Fruit fly (Drosophila melanogaster): Measurements from ENCODE around the gene Nepl20.

The Nepl20 gene

DNA sequence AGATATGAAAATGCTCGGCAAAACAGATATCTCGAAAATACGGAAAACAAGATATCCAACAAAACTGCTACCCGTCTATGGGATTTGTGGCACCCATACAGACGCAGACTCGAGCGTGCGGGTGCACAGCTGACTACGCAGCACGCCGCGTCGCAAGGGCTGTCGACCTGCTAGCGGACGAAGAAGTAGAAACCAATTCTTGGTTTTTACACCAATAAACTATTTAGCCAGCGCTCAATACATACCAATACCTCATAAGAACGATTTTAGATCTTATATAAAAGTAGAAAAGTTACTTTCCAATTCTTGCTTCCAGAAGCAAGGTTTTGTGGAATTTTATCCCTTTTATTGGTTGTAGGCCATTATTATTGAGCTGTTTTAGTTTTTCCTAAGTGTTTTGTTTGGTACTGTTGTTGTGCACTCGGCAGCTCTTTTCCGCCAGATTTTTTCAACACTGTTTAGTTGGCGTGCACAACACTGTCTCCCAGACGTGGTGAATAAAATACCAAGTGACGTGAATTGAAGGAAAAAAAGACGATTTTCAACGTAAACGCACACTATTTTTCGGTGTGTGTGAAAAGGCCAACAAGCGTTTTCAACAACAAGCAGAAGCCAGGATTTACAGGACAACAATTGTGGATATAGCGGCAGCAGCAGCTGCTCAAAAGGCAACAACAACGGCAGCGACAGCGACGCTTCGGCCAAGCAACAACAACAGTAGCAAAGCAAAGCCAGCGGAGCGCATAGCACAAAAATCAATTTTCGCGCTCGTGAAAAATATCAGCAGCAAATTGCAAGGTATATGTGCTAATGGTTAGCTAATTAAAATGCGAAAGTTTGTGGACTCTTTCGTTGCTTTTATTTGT, 8.2 kb downstream of the Nepl20 start:
- peak; percentile 84 for TF ChIP-seq Mnt (GFP tag; optimal IDR thresholded peaks at IDR 0.05)
- no peak for TF ChIP-seq kay (GFP tag; ENCODE audit: borderline replicate concordance)
- TF ChIP-seq CG5204 (GFP tag; optimal IDR thresholded peaks at IDR 0.05): peak; percentile 86
- peak; percentile 67 for TF ChIP-seq pad (GFP tag; optimal IDR thresholded peaks at IDR 0.05)
- peak; percentile 80 for TF ChIP-seq CG33017 (tag; optimal IDR thresholded peaks at IDR 0.05)
- peak; percentile 82 for TF ChIP-seq CG7045 (GFP tag; optimal IDR thresholded peaks at IDR 0.05)
- peak; percentile 54 for TF ChIP-seq ovo (GFP tag; optimal IDR thresholded peaks at IDR 0.05)
- peak; percentile 92 for TF ChIP-seq Hr96 (GFP tag; optimal IDR thresholded peaks at IDR 0.05)
- peak; percentile 89 for TF ChIP-seq Crg-1 (GFP tag; optimal IDR thresholded peaks at IDR 0.05)
- TF ChIP-seq cnc (optimal IDR thresholded peaks at IDR 0.05): no peak
- peak; percentile 82 for TF ChIP-seq bab1 (GFP tag; optimal IDR thresholded peaks at IDR 0.05)
- peak; percentile 89 for TF ChIP-seq toe (GFP tag; optimal IDR thresholded peaks at IDR 0.05)
- TF ChIP-seq CG14711 (tag; optimal IDR thresholded peaks at IDR 0.05): peak; percentile 93
- peak; percentile 65 for TF ChIP-seq CG11617 (GFP tag; optimal IDR thresholded peaks at IDR 0.05)
- peak; percentile 54 for TF ChIP-seq tj (GFP tag; optimal IDR thresholded peaks at IDR 0.05)
- TF ChIP-seq CG7101 (tag; optimal IDR thresholded peaks at IDR 0.05): peak; percentile 85
- peak; percentile 87 for TF ChIP-seq CG12768 (GFP tag; optimal IDR thresholded peaks at IDR 0.05)
- TF ChIP-seq CG1620 (GFP tag; optimal IDR thresholded peaks at IDR 0.05): peak; percentile 92
- TF ChIP-seq Clk (GFP tag; optimal IDR thresholded peaks at IDR 0.05): peak; percentile 70
- TF ChIP-seq cic (GFP tag; optimal IDR thresholded peaks at IDR 0.05): peak; percentile 40

DNA sequence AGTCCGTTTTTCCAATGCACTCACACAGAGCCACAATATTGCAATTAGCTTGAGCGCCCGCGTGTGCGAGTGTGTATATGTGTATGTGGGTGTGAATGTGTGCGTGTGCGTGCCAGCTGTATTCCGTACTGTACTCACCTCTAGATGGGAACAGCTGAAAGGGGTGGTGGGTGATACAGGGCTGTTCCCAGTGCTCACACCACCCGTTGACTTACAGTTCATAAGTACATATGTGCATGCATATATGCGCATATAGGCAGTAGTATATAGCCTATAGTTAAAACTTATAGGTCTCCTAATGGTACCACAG, 8.8 kb downstream of the Nepl20 start:
- TF ChIP-seq Hr96 (GFP tag; optimal IDR thresholded peaks at IDR 0.05): peak; percentile 27
- TF ChIP-seq kay (GFP tag; ENCODE audit: borderline replicate concordance): no peak
- peak; percentile 72 for TF ChIP-seq Mnt (GFP tag; optimal IDR thresholded peaks at IDR 0.05)
- no peak for TF ChIP-seq CG33017 (tag; optimal IDR thresholded peaks at IDR 0.05)
- TF ChIP-seq pad (GFP tag; optimal IDR thresholded peaks at IDR 0.05): peak; percentile 81
- peak; percentile 82 for TF ChIP-seq CG12768 (GFP tag; optimal IDR thresholded peaks at IDR 0.05)
- peak; percentile 79 for TF ChIP-seq cic (GFP tag; optimal IDR thresholded peaks at IDR 0.05)
- no peak for TF ChIP-seq Clk (GFP tag; optimal IDR thresholded peaks at IDR 0.05)
- no peak for TF ChIP-seq cnc (optimal IDR thresholded peaks at IDR 0.05)
- TF ChIP-seq toe (GFP tag; optimal IDR thresholded peaks at IDR 0.05): peak; percentile 39

DNA sequence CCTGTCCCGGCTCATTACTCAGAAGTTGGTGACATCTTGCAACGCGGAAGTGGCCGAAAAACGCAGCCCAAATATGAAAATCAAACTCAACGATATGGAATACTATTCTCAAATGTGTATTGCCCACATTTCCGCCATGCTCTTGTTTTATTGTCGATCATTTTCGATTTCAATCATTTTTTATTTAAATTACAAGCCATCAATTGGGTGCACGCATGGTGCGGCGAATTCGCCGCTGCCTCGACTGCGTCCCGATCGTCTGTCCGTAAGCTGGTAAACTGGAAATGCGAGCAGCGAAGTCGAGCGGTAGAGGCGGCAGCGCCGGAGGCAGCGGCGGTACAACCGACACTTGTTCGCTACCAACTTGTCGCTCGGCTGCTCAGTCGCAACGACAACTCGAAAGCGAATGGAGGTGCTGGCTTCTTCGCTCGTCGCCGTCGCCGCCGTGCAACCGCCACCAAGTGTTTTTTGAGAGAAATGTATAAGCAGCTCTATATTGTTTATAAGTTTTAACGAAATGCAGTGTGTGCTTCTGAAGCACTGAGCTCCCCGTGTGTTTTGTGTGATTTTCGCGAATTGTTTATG, 11.0 kb downstream of the Nepl20 start:
- no peak for TF ChIP-seq bab1 (GFP tag; optimal IDR thresholded peaks at IDR 0.05)
- TF ChIP-seq cnc (optimal IDR thresholded peaks at IDR 0.05): no peak
- no peak for TF ChIP-seq tj (GFP tag; optimal IDR thresholded peaks at IDR 0.05)
- TF ChIP-seq cic (GFP tag; optimal IDR thresholded peaks at IDR 0.05): peak; percentile 10

DNA sequence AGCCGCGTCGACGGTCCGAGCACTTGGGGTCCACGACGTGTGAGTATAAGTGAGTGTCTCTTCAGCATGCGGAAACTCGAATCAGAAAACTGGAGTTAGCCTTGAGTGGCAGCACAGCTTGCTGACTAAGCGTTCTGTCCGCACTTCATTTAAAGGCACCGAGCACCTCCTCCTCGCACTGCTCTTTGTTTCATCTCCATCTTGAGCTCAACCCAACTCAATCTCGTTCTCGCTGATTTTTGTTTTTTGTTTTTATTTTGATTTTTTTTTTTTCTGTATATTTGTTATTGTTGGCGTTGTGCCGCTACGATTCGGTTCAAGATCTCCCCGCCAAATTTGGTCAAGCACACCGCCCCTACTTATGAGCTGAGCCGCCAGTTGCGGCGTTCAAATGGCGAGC, 14.4 kb downstream of the Nepl20 start:
- TF ChIP-seq CG7101 (tag; optimal IDR thresholded peaks at IDR 0.05): no peak
- TF ChIP-seq tj (GFP tag; optimal IDR thresholded peaks at IDR 0.05): peak; percentile 40

DNA sequence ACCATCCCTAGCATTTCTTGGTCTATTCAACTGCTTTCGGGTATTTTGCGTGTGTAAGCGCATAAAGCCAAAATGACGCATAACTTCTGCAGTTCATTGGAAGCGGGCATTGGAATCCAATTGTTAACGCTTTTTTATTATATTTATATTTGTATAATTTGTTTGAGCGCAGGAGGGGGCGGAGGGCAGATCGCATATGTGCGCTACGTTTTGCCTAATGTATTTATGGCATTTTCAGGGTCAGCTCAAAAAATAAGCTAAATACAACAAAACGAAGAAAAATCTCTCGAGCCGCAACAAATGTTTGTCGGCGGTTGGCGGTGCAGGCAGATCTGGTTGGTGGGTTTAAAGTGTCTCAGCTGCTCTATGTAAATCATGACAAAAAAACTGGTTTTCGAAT, 17.3 kb downstream of the Nepl20 start:
- TF ChIP-seq CG1620 (GFP tag; optimal IDR thresholded peaks at IDR 0.05): no peak
- TF ChIP-seq bab1 (GFP tag; optimal IDR thresholded peaks at IDR 0.05): no peak
- no peak for TF ChIP-seq toe (GFP tag; optimal IDR thresholded peaks at IDR 0.05)
- TF ChIP-seq tj (GFP tag; optimal IDR thresholded peaks at IDR 0.05): no peak
- no peak for TF ChIP-seq kay (GFP tag; ENCODE audit: borderline replicate concordance)

DNA sequence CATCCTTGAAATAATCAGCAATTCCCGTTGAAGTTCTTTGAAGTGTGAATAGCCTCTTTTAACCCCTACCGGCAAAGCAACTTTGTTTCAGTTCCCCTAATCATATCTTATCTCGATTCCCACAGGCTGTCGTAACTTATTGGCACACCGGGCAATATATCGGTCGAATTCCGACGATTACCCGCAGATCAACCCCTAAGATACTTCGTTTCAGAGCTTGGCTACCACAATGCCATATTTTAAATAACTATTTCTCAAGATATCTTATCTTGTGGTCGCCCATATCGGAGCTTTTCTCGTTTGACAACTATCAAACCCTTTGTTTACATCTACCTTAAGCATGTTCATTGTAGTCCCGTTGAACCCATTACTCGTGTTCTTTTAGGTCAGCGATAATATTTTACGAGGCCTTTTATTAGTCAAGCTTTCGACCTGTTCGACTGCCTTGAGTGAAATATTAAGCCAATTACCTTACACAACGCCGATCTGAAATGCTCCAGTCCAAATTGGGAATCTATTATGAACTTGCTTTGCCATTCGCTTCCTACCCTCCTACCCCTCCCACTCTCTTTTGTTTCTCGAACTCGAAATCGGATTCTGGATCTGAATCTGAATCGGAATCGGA, 18.4 kb downstream of the Nepl20 start:
- no peak for TF ChIP-seq CG1620 (GFP tag; optimal IDR thresholded peaks at IDR 0.05)
- no peak for TF ChIP-seq CG5204 (GFP tag; optimal IDR thresholded peaks at IDR 0.05)
- no peak for TF ChIP-seq CG7101 (tag; optimal IDR thresholded peaks at IDR 0.05)
- TF ChIP-seq tj (GFP tag; optimal IDR thresholded peaks at IDR 0.05): no peak
- no peak for TF ChIP-seq ovo (GFP tag; optimal IDR thresholded peaks at IDR 0.05)
- TF ChIP-seq Mnt (GFP tag; optimal IDR thresholded peaks at IDR 0.05): no peak
- no peak for TF ChIP-seq CG33017 (tag; optimal IDR thresholded peaks at IDR 0.05)
- no peak for TF ChIP-seq toe (GFP tag; optimal IDR thresholded peaks at IDR 0.05)
- no peak for TF ChIP-seq pad (GFP tag; optimal IDR thresholded peaks at IDR 0.05)
- no peak for TF ChIP-seq CG11617 (GFP tag; optimal IDR thresholded peaks at IDR 0.05)
- TF ChIP-seq cic (GFP tag; optimal IDR thresholded peaks at IDR 0.05): no peak
